Fruit fly (Drosophila melanogaster) whole organism, adult: ENCODE results near the gene Ocho.

Experiments used
- CG11617 ChIP-seq: fragments of 200-800 bp; sonication (Bioruptor generic); optimal IDR thresholded peaks from 2 replicates; lab custom pipeline; 2017; ENCODE audit warnings: mild to moderate bottlenecking, missing biosample characterization, missing genetic modification reagents, missing genetic modification characterization
- CG12768 ChIP-seq: fragments of 200-800 bp; sonication (Bioruptor generic); optimal IDR thresholded peaks from 2 replicates; lab custom pipeline; 2017; ENCODE audit warnings: missing biosample characterization, missing genetic modification characterization, mild to moderate bottlenecking, moderate library complexity, missing genetic modification reagents
- CG14711 ChIP-seq: fragments of 200-800 bp; sonication (Bioruptor generic); optimal IDR thresholded peaks from 2 replicates; lab custom pipeline; 2018; ENCODE audit warnings: missing biosample characterization, mild to moderate bottlenecking, missing genetic modification characterization, moderate library complexity
- CG1620 ChIP-seq: fragments of 200-800 bp; sonication (Bioruptor generic); optimal IDR thresholded peaks from 2 replicates; lab custom pipeline; 2016; ENCODE audit warnings: missing biosample characterization, missing genetic modification characterization
- CG33017 ChIP-seq: fragments of 200-800 bp; sonication (Bioruptor generic); optimal IDR thresholded peaks from 2 replicates; lab custom pipeline; 2018; ENCODE audit warnings: missing biosample characterization, mild to moderate bottlenecking, missing genetic modification characterization, moderate library complexity
- CG5204 ChIP-seq: fragments of 200-800 bp; sonication (Bioruptor generic); optimal IDR thresholded peaks from 2 replicates; lab custom pipeline; 2016; ENCODE audit warnings: missing biosample characterization, missing genetic modification characterization
- CG7045 ChIP-seq: fragments of 200-800 bp; sonication (Bioruptor generic); optimal IDR thresholded peaks from 2 replicates; lab custom pipeline; 2017; ENCODE audit warnings: missing biosample characterization, mild to moderate bottlenecking, missing genetic modification characterization
- CG7101 ChIP-seq: fragments of 200-800 bp; sonication (Bioruptor generic); optimal IDR thresholded peaks from 2 replicates; lab custom pipeline; 2018; ENCODE audit warnings: missing biosample characterization, mild to moderate bottlenecking, missing genetic modification characterization, moderate library complexity
- Clk ChIP-seq: fragments of 200-800 bp; sonication (Bioruptor generic); optimal IDR thresholded peaks from 2 replicates; lab custom pipeline; 2017; ENCODE audit warnings: missing biosample characterization, missing genetic modification characterization
- Crg-1 ChIP-seq: fragments of 200-800 bp; sonication (Bioruptor generic); optimal IDR thresholded peaks from 2 replicates; lab custom pipeline; 2016; ENCODE audit warnings: missing biosample characterization, missing genetic modification characterization
- Hr96 ChIP-seq: fragments of 200-800 bp; sonication (Bioruptor generic); optimal IDR thresholded peaks from 2 replicates; lab custom pipeline; 2016; ENCODE audit warnings: missing biosample characterization, missing genetic modification characterization
- Mnt ChIP-seq: fragments of 200-800 bp; sonication (Bioruptor generic); optimal IDR thresholded peaks from 2 replicates; lab custom pipeline; 2016; ENCODE audit warnings: missing biosample characterization, mild to moderate bottlenecking, missing genetic modification characterization
- bab1 ChIP-seq: fragments of 200-800 bp; sonication (Bioruptor generic); optimal IDR thresholded peaks from 3 replicates; lab custom pipeline; 2019; ENCODE audit warnings: missing biosample characterization, mild to moderate bottlenecking, missing genetic modification characterization, moderate library complexity
- cic ChIP-seq: fragments of 200-800 bp; sonication (Bioruptor generic); optimal IDR thresholded peaks from 2 replicates; lab custom pipeline; 2017; ENCODE audit warnings: missing biosample characterization, mild to moderate bottlenecking, missing genetic modification characterization, moderate library complexity
- cnc ChIP-seq, 2 experiments: fragments of >200 bp; optimal IDR thresholded peaks; 2 replicates each; lab custom pipeline; 2017
- kay ChIP-seq: fragments of 200-800 bp; sonication (Bioruptor generic); peaks from one replicate; lab custom pipeline; 2016; ENCODE audit warnings: missing biosample characterization, missing genetic modification characterization, borderline replicate concordance
- ovo ChIP-seq: fragments of 200-800 bp; sonication (Bioruptor generic); optimal IDR thresholded peaks from 2 replicates; lab custom pipeline; 2016; ENCODE audit warnings: missing biosample characterization, missing genetic modification characterization
- pad ChIP-seq: fragments of 200-800 bp; sonication (Bioruptor generic); optimal IDR thresholded peaks from 3 replicates; lab custom pipeline; 2017; ENCODE audit warnings: missing biosample characterization, missing genetic modification characterization, mild to moderate bottlenecking, moderate library complexity, missing genetic modification reagents
- tj ChIP-seq: fragments of 200-800 bp; sonication (Bioruptor generic); optimal IDR thresholded peaks from 3 replicates; lab custom pipeline; 2017; ENCODE audit warnings: missing biosample characterization, mild to moderate bottlenecking, missing genetic modification characterization, moderate library complexity
- toe ChIP-seq: fragments of 200-800 bp; sonication (Bioruptor generic); optimal IDR thresholded peaks from 2 replicates; lab custom pipeline; 2016; ENCODE audit warnings: missing biosample characterization, missing genetic modification characterization

The Ocho gene

dm6 chr3L:14986984-14987896 lies 12.6 kb downstream of the Ocho start:
- TF ChIP-seq cic (peak; percentile 12), CG7045 (GFP tag; lab: Kevin White, UChicago) (no peak), Mnt (GFP tag; lab: Kevin White, UChicago) (peak; percentile 58), CG12768 (GFP tag; lab: Kevin White, UChicago) (peak; percentile 23)

DNA sequence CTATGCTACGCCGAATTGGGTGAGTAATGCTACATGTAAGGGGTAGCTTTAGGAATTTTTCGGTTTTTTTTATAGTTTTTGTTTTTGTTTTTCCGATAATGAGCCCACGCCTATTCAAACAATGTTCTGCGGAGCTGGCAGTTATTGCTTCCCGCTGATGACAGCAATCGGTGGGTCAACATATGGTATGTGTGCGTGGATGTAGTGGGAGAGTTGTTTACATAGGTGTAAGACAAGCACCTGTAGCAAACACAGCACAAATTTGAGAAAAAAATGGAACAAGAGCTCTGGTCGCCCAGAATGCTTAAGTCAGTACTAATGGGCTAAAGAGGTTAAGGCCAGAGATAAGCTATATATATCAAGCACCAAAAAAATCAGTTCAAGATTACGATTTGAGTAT lies 13.6 kb downstream of the Ocho start:
- TF ChIP-seq tj (GFP tag; lab: Kevin White, UChicago) (peak; percentile 64), Mnt (GFP tag; lab: Kevin White, UChicago) (no peak)

DNA sequence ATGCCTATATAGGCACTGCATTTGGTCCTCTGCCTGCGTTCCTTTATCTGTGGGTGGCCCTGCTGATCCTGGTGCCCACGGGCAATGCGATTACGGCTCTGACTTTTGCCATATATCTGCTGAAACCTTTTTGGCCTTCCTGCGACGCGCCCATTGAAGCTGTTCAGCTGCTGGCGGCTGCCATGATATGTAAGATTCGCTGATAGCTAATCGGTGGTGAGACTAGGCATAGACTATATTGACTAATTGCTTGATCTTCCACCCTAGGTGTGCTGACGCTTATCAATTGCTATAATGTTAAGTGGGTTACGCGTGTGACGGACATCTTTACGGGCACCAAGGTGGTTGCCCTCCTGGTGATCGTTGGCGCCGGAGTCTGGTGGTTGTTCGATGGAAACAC lies 15.2 kb downstream of the Ocho start:
- TF ChIP-seq Crg-1 (GFP tag; lab: Kevin White, UChicago) (no peak), CG11617 (no peak), CG1620 (GFP tag; lab: Kevin White, UChicago) (no peak), CG5204 (no peak), ovo (GFP tag; lab: Kevin White, UChicago) (no peak), CG14711 (tag; lab: Kevin White, UChicago) (no peak), Mnt (GFP tag; lab: Kevin White, UChicago) (no peak), Clk (GFP tag; lab: Kevin White, UChicago) (no peak), toe (no peak), bab1 (GFP tag; lab: Kevin White, UChicago) (no peak)

DNA sequence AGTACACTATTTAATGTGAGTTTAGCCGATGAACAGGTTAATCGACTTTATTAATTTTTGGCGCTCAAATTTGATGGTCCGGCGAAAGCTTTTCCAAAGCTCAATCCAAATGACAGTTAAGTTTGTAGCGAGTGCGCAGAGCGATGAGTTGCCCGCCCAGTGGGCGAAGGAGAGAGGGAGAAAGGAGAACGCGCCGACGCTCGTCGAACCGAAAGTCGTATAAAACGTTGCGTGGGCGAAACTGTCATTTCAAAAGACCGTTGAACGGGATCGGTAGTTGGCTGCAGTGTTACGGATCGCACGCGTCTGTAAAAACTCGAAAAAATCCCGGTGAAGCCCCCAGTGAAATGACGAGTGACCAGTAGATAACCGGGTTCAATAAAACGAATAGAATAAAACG lies 17.4 kb downstream of the Ocho start, which contains the start of gene Zip71B:
TSS of gene Zip71B (plus strand) at position 265 of the 400 bp plus-strand sequence.
- TF ChIP-seq pad (no peak), kay (GFP tag; lab: Kevin White, UChicago) (peak; percentile 76), Clk (GFP tag; lab: Kevin White, UChicago) (no peak), CG33017 (tag; lab: Kevin White, UChicago) (no peak), CG1620 (GFP tag; lab: Kevin White, UChicago) (no peak), ovo (GFP tag; lab: Kevin White, UChicago) (no peak), cic (no peak), CG12768 (GFP tag; lab: Kevin White, UChicago) (no peak), CG7101 (no peak), CG11617 (no peak), Mnt (GFP tag; lab: Kevin White, UChicago) (peak; percentile 23)

DNA sequence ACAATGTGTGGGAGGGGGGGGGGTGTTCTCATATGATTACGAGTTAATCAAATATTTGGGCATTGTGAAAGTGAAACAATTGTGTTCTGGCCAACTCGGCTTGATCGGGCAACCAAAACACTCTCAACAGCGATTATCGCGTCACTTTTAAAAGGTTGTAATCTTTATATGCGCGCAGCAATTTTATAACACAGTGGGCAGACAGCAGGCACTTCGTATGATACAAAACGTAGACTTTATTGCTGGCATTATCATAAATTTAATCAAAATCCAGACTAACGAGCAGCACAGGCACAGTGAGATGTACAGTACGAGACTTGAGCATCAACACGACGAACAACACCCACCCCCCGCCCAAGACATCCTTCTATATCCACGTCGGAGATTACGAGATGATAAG lies 18.2 kb downstream of the Ocho start:
- TF ChIP-seq CG7045 (GFP tag; lab: Kevin White, UChicago) (peak; percentile 37), CG12768 (GFP tag; lab: Kevin White, UChicago) (peak; percentile 53), Clk (GFP tag; lab: Kevin White, UChicago) (no peak), bab1 (GFP tag; lab: Kevin White, UChicago) (no peak), cnc (optimal IDR thresholded peaks at IDR 0.05; lab: Kevin White, UChicago) (no peak), toe (peak; percentile 6), Crg-1 (GFP tag; lab: Kevin White, UChicago) (no peak), CG7101 (no peak), pad (no peak), tj (GFP tag; lab: Kevin White, UChicago) (peak; percentile 15), CG33017 (tag; lab: Kevin White, UChicago) (peak; percentile 27), CG5204 (no peak), cic (peak; percentile 71), Mnt (GFP tag; lab: Kevin White, UChicago) (no peak), CG14711 (tag; lab: Kevin White, UChicago) (no peak), kay (GFP tag; lab: Kevin White, UChicago) (peak; percentile 11), ovo (GFP tag; lab: Kevin White, UChicago) (no peak), CG11617 (peak; percentile 7), CG1620 (GFP tag; lab: Kevin White, UChicago) (no peak), Hr96 (GFP tag; lab: Kevin White, UChicago) (no peak)

DNA sequence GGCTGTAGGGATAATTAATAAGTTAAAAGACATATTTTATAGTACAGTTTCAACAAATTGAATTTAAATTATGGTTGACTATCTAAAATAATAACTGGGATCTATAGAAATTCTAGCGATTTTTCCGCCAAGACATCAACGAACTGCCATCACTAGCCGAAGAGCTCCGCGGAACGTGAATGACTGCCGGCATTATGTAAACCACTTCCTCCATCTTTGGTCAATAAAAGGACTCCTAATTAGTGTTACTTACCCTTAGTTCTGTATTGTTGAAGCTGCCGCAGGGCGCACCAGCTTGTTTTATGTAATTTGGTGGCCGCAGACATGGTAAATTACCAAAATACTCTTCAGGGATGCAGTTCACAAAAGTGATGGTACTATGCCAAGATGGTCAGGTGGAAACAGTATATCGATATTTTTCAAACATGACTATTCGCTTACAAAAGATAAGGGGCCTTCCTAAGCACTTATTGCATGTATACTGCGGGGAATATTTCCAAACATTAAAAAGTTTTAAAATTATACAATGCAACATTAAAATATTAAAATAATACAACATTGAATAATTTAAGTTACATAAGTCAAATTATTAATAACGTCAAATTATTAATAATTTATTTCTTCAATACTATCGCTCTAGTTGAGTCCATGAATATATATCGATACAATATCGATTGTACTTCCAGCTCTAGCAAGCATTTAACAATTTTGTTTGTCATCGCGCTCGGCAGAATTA lies 24.8 kb downstream of the Ocho start, which contains the start of the genes mRpL39 and Prosbeta2:
TSS of gene mRpL39 (minus strand) at position 383 of the 736 bp plus-strand sequence.
TSS of gene Prosbeta2 (plus strand) at position 668 of the 736 bp plus-strand sequence.
- TF ChIP-seq CG7045 (GFP tag; lab: Kevin White, UChicago) (peak; percentile 36), cic (no peak), CG5204 (no peak), Clk (GFP tag; lab: Kevin White, UChicago) (peak; percentile 54), CG14711 (tag; lab: Kevin White, UChicago) (peak; percentile 76), toe (no peak), Crg-1 (GFP tag; lab: Kevin White, UChicago) (no peak), kay (GFP tag; lab: Kevin White, UChicago) (no peak), CG11617 (no peak), bab1 (GFP tag; lab: Kevin White, UChicago) (peak; percentile 82), ovo (GFP tag; lab: Kevin White, UChicago) (no peak), pad (no peak), CG12768 (GFP tag; lab: Kevin White, UChicago) (peak; percentile 38), Hr96 (GFP tag; lab: Kevin White, UChicago) (no peak), tj (GFP tag; lab: Kevin White, UChicago) (no peak), CG1620 (GFP tag; lab: Kevin White, UChicago) (no peak), CG33017 (tag; lab: Kevin White, UChicago) (no peak), Mnt (GFP tag; lab: Kevin White, UChicago) (no peak), CG7101 (peak; percentile 52), cnc (optimal IDR thresholded peaks at IDR 0.05; lab: Kevin White, UChicago) (peak in 1 of 2 experiments; percentile 41)
